Worm (Caenorhabditis elegans): ENCODE results near the gene coq-5.

ce11 chrIII:7857142-7857541 lies 1.1 kb downstream of the coq-5 start, which contains the start of gene tag-307:
- TF ChIP-seq him-1 (tag; optimal IDR thresholded peaks at IDR 0.05) = no peak
- no peak for TF ChIP-seq dao-5 (tag; optimal IDR thresholded peaks at IDR 0.05)
